Fruit fly (Drosophila melanogaster) whole organism, embryonic: ENCODE data around the gene CG9338.

Experiments
- Atf-2 ChIP-seq: fragments of 200-800 bp; sonication (Bioruptor generic); optimal IDR thresholded peaks from 2 replicates; lab custom pipeline; 2016; ENCODE audit warnings: missing biosample characterization, missing genetic modification characterization
- BEAF-32 ChIP-seq: fragments of 200-800 bp; sonication (Bioruptor generic); optimal IDR thresholded peaks from 3 replicates; lab custom pipeline; 2017; ENCODE audit warnings: missing biosample characterization, missing genetic modification characterization, mild to moderate bottlenecking, moderate library complexity, missing genetic modification reagents
- CG1024 ChIP-seq: fragments of 200-800 bp; sonication (Bioruptor generic); IDR thresholded peaks from 2 replicates; pipeline ENCODE4 v1.3.6; 2022; ENCODE audit warnings: missing biosample characterization, missing genetic modification characterization
- CG10543 ChIP-seq: fragments of 200-800 bp; sonication (Bioruptor generic); optimal IDR thresholded peaks from 3 replicates; lab custom pipeline; 2017; ENCODE audit warnings: missing biosample characterization, mild to moderate bottlenecking, missing genetic modification characterization, moderate library complexity
- CG11504 ChIP-seq: fragments of 200-800 bp; sonication (Bioruptor generic); optimal IDR thresholded peaks from 3 replicates; lab custom pipeline; 2019; ENCODE audit warnings: missing biosample characterization, mild to moderate bottlenecking, missing genetic modification characterization, moderate library complexity
- CG17612 ChIP-seq: fragments of 200-800 bp; sonication (Bioruptor generic); IDR thresholded peaks from 2 replicates; pipeline ENCODE4 v1.3.6; 2022; ENCODE audit warnings: missing biosample characterization, missing genetic modification characterization
- CG18599 ChIP-seq: fragments of 200-800 bp; sonication (Bioruptor generic); optimal IDR thresholded peaks from 3 replicates; lab custom pipeline; 2017; ENCODE audit warnings: missing biosample characterization, missing genetic modification characterization, mild to moderate bottlenecking, moderate library complexity, missing genetic modification reagents
- CG2199 ChIP-seq: fragments of 200-800 bp; sonication (Bioruptor generic); IDR thresholded peaks from 3 replicates; pipeline ENCODE4 v1.3.6; 2022; ENCODE audit warnings: missing biosample characterization, missing genetic modification characterization
- CG34376 ChIP-seq: fragments of 200-800 bp; sonication (Bioruptor generic); optimal IDR thresholded peaks from 2 replicates; lab custom pipeline; 2018; ENCODE audit warnings: missing biosample characterization, mild to moderate bottlenecking, missing genetic modification characterization
- CG6254 ChIP-seq: fragments of 200-800 bp; sonication (Bioruptor generic); optimal IDR thresholded peaks from 3 replicates; lab custom pipeline; 2017; ENCODE audit warnings: mild to moderate bottlenecking, missing biosample characterization, missing genetic modification reagents, missing genetic modification characterization
- CG6654 ChIP-seq: fragments of 200-800 bp; sonication (Bioruptor generic); optimal IDR thresholded peaks from 2 replicates; lab custom pipeline; 2017; ENCODE audit warnings: missing biosample characterization, mild to moderate bottlenecking, missing genetic modification characterization
- CG6689 ChIP-seq: fragments of 200-800 bp; sonication (Bioruptor generic); IDR thresholded peaks from 2 replicates; pipeline ENCODE4 v1.3.6; 2022; ENCODE audit warnings: missing biosample characterization, missing genetic modification characterization
- CTCF ChIP-seq: fragments of 200-800 bp; sonication (Bioruptor generic); optimal IDR thresholded peaks from 2 replicates; lab custom pipeline; 2017; ENCODE audit warnings: missing biosample characterization, mild to moderate bottlenecking, missing genetic modification characterization, moderate library complexity
- Elba2 ChIP-seq: fragments of 200-800 bp; sonication (Bioruptor generic); optimal IDR thresholded peaks from 3 replicates; lab custom pipeline; 2016; ENCODE audit warnings: missing biosample characterization, missing genetic modification characterization
- GATAe ChIP-seq: fragments of 200-800 bp; sonication (Bioruptor generic); conservative IDR thresholded peaks from 2 replicates; pipeline ENCODE4 v1.3.6; 2022; ENCODE audit warnings: missing biosample characterization, missing genetic modification characterization
- HLH3B ChIP-seq: fragments of 200-800 bp; sonication (Bioruptor generic); IDR thresholded peaks from 2 replicates; pipeline ENCODE4 v1.3.6; 2022; ENCODE audit warnings: missing biosample characterization, missing genetic modification characterization
- HLHmδ ChIP-seq: fragments of 200-800 bp; sonication (Bioruptor generic); optimal IDR thresholded peaks from 2 replicates; lab custom pipeline; 2018; ENCODE audit warnings: missing biosample characterization, mild to moderate bottlenecking, missing genetic modification characterization, moderate library complexity
- HmgZ ChIP-seq: fragments of 200-800 bp; sonication (Bioruptor generic); optimal IDR thresholded peaks from 2 replicates; lab custom pipeline; 2018; ENCODE audit warnings: missing biosample characterization, mild to moderate bottlenecking, missing genetic modification characterization
- Mrtf ChIP-seq: fragments of 200-800 bp; sonication (Bioruptor generic); IDR thresholded peaks from 3 replicates; pipeline ENCODE4 v1.3.6; 2022; ENCODE audit warnings: missing biosample characterization, missing genetic modification characterization
- Oli ChIP-seq: fragments of 200-800 bp; sonication (Bioruptor generic); optimal IDR thresholded peaks from 2 replicates; lab custom pipeline; 2018; ENCODE audit warnings: missing biosample characterization, mild to moderate bottlenecking, missing genetic modification characterization, moderate library complexity
- Pdp1 ChIP-seq, 2 experiments: fragments of 200-800 bp; sonication (Bioruptor generic); optimal IDR thresholded peaks; 3 replicates each; lab custom pipeline; 2016; ENCODE audit warnings: missing biosample characterization in 2 of 2, missing genetic modification characterization in 2 of 2, mild to moderate bottlenecking in 1 of 2, moderate library complexity in 1 of 2
- TFAM ChIP-seq: fragments of 200-800 bp; sonication (Bioruptor generic); optimal IDR thresholded peaks from 2 replicates; lab custom pipeline; 2017; ENCODE audit warnings: missing biosample characterization, missing genetic modification characterization, inconsistent platforms
- Tbp ChIP-seq: fragments of >200 bp; optimal IDR thresholded peaks from 2 replicates; lab custom pipeline; 2018; ENCODE audit warnings: missing biosample characterization, missing genetic modification characterization
- Trl ChIP-seq, 3 experiments: fragments of >200 bp in 2 of 3; fragments of 200-800 bp in 1 of 3; sonication (Bioruptor generic) in 1 of 3; optimal IDR thresholded peaks; 2 replicates in 1 of 3; 3 replicates in 2 of 3; lab custom pipeline; 2016 to 2017; ENCODE audit warnings: missing biosample characterization in 1 of 3, missing genetic modification characterization in 1 of 3
- exex ChIP-seq: fragments of 200-800 bp; sonication (Bioruptor generic); optimal IDR thresholded peaks from 4 replicates; lab custom pipeline; 2018; ENCODE audit warnings: missing biosample characterization, mild to moderate bottlenecking, missing genetic modification characterization, moderate library complexity
- grn ChIP-seq: fragments of 200-800 bp; sonication (Bioruptor generic); optimal IDR thresholded peaks from 3 replicates; lab custom pipeline; 2017; ENCODE audit warnings: missing biosample characterization, missing genetic modification characterization
- knrl ChIP-seq: fragments of 200-800 bp; sonication (Bioruptor generic); IDR thresholded peaks from 3 replicates; pipeline ENCODE4 v1.3.6; 2022; ENCODE audit warnings: missing biosample characterization, missing genetic modification characterization; ENCODE audit not compliant: partially characterized antibody
- mirr ChIP-seq: fragments of 200-800 bp; sonication (Bioruptor generic); optimal IDR thresholded peaks from 3 replicates; lab custom pipeline; 2018; ENCODE audit warnings: missing biosample characterization, mild to moderate bottlenecking, missing genetic modification characterization
- run ChIP-seq: fragments of 200-800 bp; sonication (Bioruptor generic); optimal IDR thresholded peaks from 3 replicates; lab custom pipeline; 2018; ENCODE audit warnings: missing biosample characterization, mild to moderate bottlenecking, missing genetic modification characterization
- sc ChIP-seq, 3 experiments: fragments of >200 bp in 2 of 3; fragments of 200-800 bp in 1 of 3; sonication (Bioruptor generic) in 1 of 3; optimal IDR thresholded peaks; 2 replicates in 2 of 3; 3 replicates in 1 of 3; lab custom pipeline; 2017; ENCODE audit warnings: mild to moderate bottlenecking in 1 of 3, missing biosample characterization in 1 of 3, missing genetic modification characterization in 1 of 3, missing genetic modification reagents in 1 of 3
- sd ChIP-seq: fragments of 200-800 bp; sonication (Bioruptor generic); optimal IDR thresholded peaks from 3 replicates; lab custom pipeline; 2018; ENCODE audit warnings: missing biosample characterization, mild to moderate bottlenecking, missing genetic modification characterization, moderate library complexity
- stwl ChIP-seq: fragments of 200-800 bp; sonication (Bioruptor generic); optimal IDR thresholded peaks from 3 replicates; lab custom pipeline; 2018; ENCODE audit warnings: missing biosample characterization, mild to moderate bottlenecking, missing genetic modification characterization, moderate library complexity
- sug ChIP-seq: fragments of 200-800 bp; optimal IDR thresholded peaks from 2 replicates; lab custom pipeline; 2019; ENCODE audit warnings: missing biosample characterization, mild to moderate bottlenecking, missing genetic modification characterization, moderate library complexity

CG9338 gene

dm6 chr2L:20826226-20826625 is 38.8 kb upstream of the CG9338 start:
- TF ChIP-seq CTCF (GFP tag; lab: Kevin White, UChicago) (peak; percentile 91), CG18599 (no peak), stwl (tag; lab: Kevin White, UChicago) (peak; percentile 30), CG11504 (tag; lab: Kevin White, UChicago) (no peak), knrl (GFP tag; lab: Robert Waterston, UW) (peak; percentile 29; the same call in 1 of the 3 replicates), CG2199 (GFP tag; lab: Robert Waterston, UW) (peak; percentile 85), BEAF-32 (GFP tag; lab: Kevin White, UChicago) (no peak), TFAM (GFP tag; lab: Kevin White, UChicago) (no peak)
- TF ChIP-seq, all 482 proteins: peak for 4

dm6 chr2L:20827045-20827444 is 38.0 kb upstream of the CG9338 start:
- TF ChIP-seq Oli (tag; lab: Kevin White, UChicago) (no peak), mirr (GFP tag; lab: Kevin White, UChicago) (peak; percentile 50), CG34376 (GFP tag; lab: Kevin White, UChicago) (peak; percentile 63), Tbp (GFP tag; lab: Kevin White, UChicago) (no peak), sug (tag; lab: Kevin White, UChicago) (peak; percentile 68), sc (optimal IDR thresholded peaks at IDR 0.05; lab: Kevin White, UChicago) (no peak), sc (GFP tag; optimal IDR thresholded peaks at IDR 0.05; lab: Kevin White, UChicago) (no peak), run (no peak), CG1024 (GFP tag; lab: Robert Waterston, UW) (no peak), HLH3B (GFP tag; lab: Robert Waterston, UW) (no peak), CG17612 (no peak), CG6689 (GFP tag; lab: Robert Waterston, UW) (no peak), CG6254 (GFP tag; lab: Kevin White, UChicago) (no peak), exex (peak; percentile 68), BEAF-32 (GFP tag; lab: Kevin White, UChicago) (no peak)

dm6 chr2L:20828701-20829100 is 36.3 kb upstream of the CG9338 start:
- peak; percentile 66 for TF ChIP-seq CG34376 (GFP tag; lab: Kevin White, UChicago)
- no peak for TF ChIP-seq CG6654 (GFP tag; lab: Kevin White, UChicago)
- peak; percentile 81 for TF ChIP-seq exex
- TF ChIP-seq mirr (GFP tag; lab: Kevin White, UChicago), result peak; percentile 61
- TF ChIP-seq Elba2 (GFP tag; lab: Kevin White, UChicago), result no peak
- TF ChIP-seq sug (tag; lab: Kevin White, UChicago), result peak; percentile 97
- peak; percentile 23 for TF ChIP-seq CG10543 (GFP tag; lab: Kevin White, UChicago)
- peak; percentile 33 for TF ChIP-seq sd (tag; lab: Kevin White, UChicago)
- TF ChIP-seq Atf-2 (GFP tag; lab: Kevin White, UChicago), result no peak
- peak; percentile 21 for TF ChIP-seq HmgZ
- peak; percentile 71 for TF ChIP-seq grn (GFP tag; lab: Kevin White, UChicago)
- peak in 1 of 2 experiments; percentile 24 for TF ChIP-seq Pdp1 (GFP tag; optimal IDR thresholded peaks at IDR 0.05; lab: Kevin White, UChicago)
- TF ChIP-seq GATAe, result peak; percentile 42; the same call in 1 of the 2 replicates

dm6 chr2L:20829309-20829708 is 35.7 kb upstream of the CG9338 start, which contains the start of gene CG31673:
CG31673 (plus strand) TSS chr2L:20829609.
- TF ChIP-seq HLHmδ (GFP tag; lab: Kevin White, UChicago) (no peak), Mrtf (no peak), Trl (optimal IDR thresholded peaks at IDR 0.05; lab: Kevin White, UChicago) (peak; percentile 38 to 63), Trl (GFP tag; optimal IDR thresholded peaks at IDR 0.05; lab: Kevin White, UChicago) (no peak)
